Worm (Caenorhabditis elegans): ENCODE results near the gene D1046.4.

ce11 chrIV:8914187-8914586 is 19.5 kb upstream of the D1046.4 start:
- TF ChIP-seq hlh-12 (tag; optimal IDR thresholded peaks at IDR 0.05) (no peak), ama-1 (optimal IDR thresholded peaks at IDR 0.05) (no peak), ama-1 (GFP tag; optimal IDR thresholded peaks at IDR 0.05) (no peak), nhr-80 (tag; optimal IDR thresholded peaks at IDR 0.05) (no peak), unc-62 (GFP tag; optimal IDR thresholded peaks at IDR 0.05) (no peak), let-607 (tag; optimal IDR thresholded peaks at IDR 0.05) (no peak), snpc-4 (GFP tag; optimal IDR thresholded peaks at IDR 0.05) (no peak), snpc-4 (tag; optimal IDR thresholded peaks at IDR 0.05) (no peak), pha-4 (tag; optimal IDR thresholded peaks at IDR 0.05) (no peak), unc-130 (GFP tag; optimal IDR thresholded peaks at IDR 0.05) (no peak), mxl-1 (tag; optimal IDR thresholded peaks at IDR 0.05) (no peak)
